Worm (Caenorhabditis elegans) whole organism, L3 larva: ENCODE measurements around the gene C17F4.7.

Experiments
- R02D3.7 ChIP-seq: fragments of 150-350 bp; optimal IDR thresholded peaks from 2 replicates; lab custom pipeline; 2014; ENCODE audit warnings: missing biosample characterization, missing genetic modification characterization
- ceh-16 ChIP-seq: sonication (generic microtip); optimal IDR thresholded peaks from 2 replicates; lab custom pipeline; 2017; ENCODE audit warnings: missing biosample characterization, missing genetic modification characterization
- fos-1 ChIP-seq: fragments of 150-350 bp; optimal IDR thresholded peaks from 2 replicates; lab custom pipeline; 2014; ENCODE audit warnings: missing biosample characterization, missing genetic modification characterization
- jun-1 ChIP-seq: fragments of 150-350 bp; optimal IDR thresholded peaks from 2 replicates; lab custom pipeline; 2014; ENCODE audit warnings: missing biosample characterization, missing genetic modification reagents, missing genetic modification characterization
- nhr-11 ChIP-seq: fragments of 150-350 bp; optimal IDR thresholded peaks from 2 replicates; lab custom pipeline; 2014; ENCODE audit warnings: missing biosample characterization, missing genetic modification characterization
- nhr-237 ChIP-seq: fragments of 150-350 bp; optimal IDR thresholded peaks from 2 replicates; lab custom pipeline; 2014; ENCODE audit warnings: missing biosample characterization, missing genetic modification characterization
- sea-2 ChIP-seq: fragments of 150-350 bp; sonication (generic microtip); optimal IDR thresholded peaks from 4 replicates; lab custom pipeline; 2014; ENCODE audit warnings: missing biosample characterization, missing genetic modification reagents, missing genetic modification characterization
- unc-39 ChIP-seq: sonication (generic microtip); optimal IDR thresholded peaks from 4 replicates; lab custom pipeline; 2017; ENCODE audit warnings: missing biosample characterization, missing genetic modification characterization
- ztf-11 ChIP-seq: fragments of 150-350 bp; optimal IDR thresholded peaks from 2 replicates; lab custom pipeline; 2014; ENCODE audit warnings: missing biosample characterization, missing genetic modification characterization

DNA sequence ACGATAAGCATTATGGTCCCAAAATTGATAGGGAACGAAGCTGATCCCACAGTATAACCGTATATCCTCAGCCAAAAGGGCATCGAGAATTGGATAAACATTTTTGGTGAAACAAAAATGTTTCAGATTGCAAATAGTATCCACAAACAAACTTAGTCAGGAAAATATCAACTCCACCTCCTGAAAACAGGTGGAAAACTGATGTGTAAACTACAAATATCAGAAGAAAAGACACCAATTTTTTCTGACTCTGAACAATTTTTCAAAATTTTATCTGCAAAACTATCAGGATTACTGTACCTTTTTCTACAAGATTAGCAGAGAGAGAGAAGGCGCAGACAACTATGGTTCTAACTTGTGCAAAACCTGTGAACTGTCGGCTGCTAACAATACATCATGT is 43.3 kb downstream of the C17F4.7 start, which contains the start of gene sri-53:
- TF ChIP-seq jun-1 (tag; lab: Kevin White, UChicago) (no peak), unc-39 (tag; lab: Kevin White, UChicago) (no peak), fos-1 (tag; lab: Kevin White, UChicago) (no peak), sea-2 (no peak), R02D3.7 (tag; lab: Kevin White, UChicago) (no peak), ztf-11 (tag; lab: Kevin White, UChicago) (no peak), nhr-11 (no peak), ceh-16 (tag; lab: Kevin White, UChicago) (no peak), nhr-237 (no peak)
